Fruit fly (Drosophila melanogaster): ENCODE data around the gene lectin-21Ca.

lectin-21Ca gene

dm6 chr2L:624317-624716, at the start of gene lectin-21Ca:
Gene lectin-21Ca (plus strand): TSS chr2L:624617.
- no peak for TF ChIP-seq CG8478 (optimal IDR thresholded peaks at IDR 0.05)
- no peak for TF ChIP-seq psq (optimal IDR thresholded peaks at IDR 0.05)
- no peak for TF ChIP-seq Dll (optimal IDR thresholded peaks at IDR 0.05)
- TF ChIP-seq EcR (GFP tag; optimal IDR thresholded peaks at IDR 0.05) = no peak
- no peak for TF ChIP-seq pan (optimal IDR thresholded peaks at IDR 0.05)
- no peak for TF ChIP-seq usp (GFP tag; optimal IDR thresholded peaks at IDR 0.05)

dm6 chr2L:576559-577184, 47.7 kb upstream of the lectin-21Ca start, which contains the start of gene Ptth:
Gene Ptth (minus strand): TSS chr2L:576896.
- TF ChIP-seq usp (GFP tag; optimal IDR thresholded peaks at IDR 0.05) = no peak
- TF ChIP-seq Dll (optimal IDR thresholded peaks at IDR 0.05) = no peak
- no peak for TF ChIP-seq EcR (GFP tag; optimal IDR thresholded peaks at IDR 0.05)
- TF ChIP-seq pan (optimal IDR thresholded peaks at IDR 0.05) = no peak
- TF ChIP-seq CG8478 (optimal IDR thresholded peaks at IDR 0.05) = no peak
- no peak for TF ChIP-seq psq (optimal IDR thresholded peaks at IDR 0.05)

DNA sequence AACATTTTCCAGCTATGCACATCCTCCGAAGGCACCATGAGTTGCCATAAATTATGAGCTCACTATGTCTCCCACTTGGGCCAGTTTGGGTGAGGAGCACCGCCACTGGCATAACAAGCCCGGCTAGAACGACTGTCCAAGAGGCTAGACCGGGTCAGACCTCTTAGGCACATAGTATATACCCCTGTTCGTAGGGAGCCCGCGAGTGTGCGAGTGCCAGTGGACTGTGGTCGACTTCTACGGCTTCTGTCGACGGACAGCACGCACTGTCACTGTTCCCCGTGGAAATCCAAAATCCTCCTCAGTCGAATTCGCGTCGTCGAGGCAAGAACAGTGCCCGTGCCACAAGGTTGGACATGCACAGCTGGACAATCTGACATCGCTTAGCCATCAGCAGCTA, 47.2 kb upstream of the lectin-21Ca start, which contains the start of gene Pph13:
TSS of gene Pph13 (plus strand) at position 301 of the 400 bp plus-strand sequence.
- TF ChIP-seq usp (GFP tag; optimal IDR thresholded peaks at IDR 0.05) (no peak), pan (optimal IDR thresholded peaks at IDR 0.05) (no peak)

DNA sequence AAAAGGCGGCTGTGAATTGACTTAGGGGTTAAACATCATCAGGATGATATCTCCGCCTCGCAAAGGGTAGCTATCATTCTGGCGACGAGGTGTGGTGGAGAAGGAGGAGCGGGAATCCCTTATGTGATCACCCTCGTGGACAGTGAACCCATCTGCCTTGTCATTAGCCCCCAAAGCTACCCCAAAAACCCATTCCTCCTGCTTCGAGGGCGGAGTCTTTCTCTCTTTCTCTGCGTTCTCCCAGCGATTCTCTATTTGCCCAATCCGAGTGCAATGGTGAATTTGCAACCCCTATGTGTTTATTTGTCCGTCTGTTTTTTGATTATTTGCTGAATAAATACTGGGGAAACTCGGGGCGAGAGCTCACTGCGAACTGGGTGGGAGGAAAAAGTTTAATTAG, 39.1 kb upstream of the lectin-21Ca start:
- TF ChIP-seq usp (GFP tag; optimal IDR thresholded peaks at IDR 0.05) = no peak
- no peak for TF ChIP-seq Dll (optimal IDR thresholded peaks at IDR 0.05)
- TF ChIP-seq CG8478 (optimal IDR thresholded peaks at IDR 0.05) = no peak
- TF ChIP-seq pan (optimal IDR thresholded peaks at IDR 0.05) = no peak
- TF ChIP-seq psq (optimal IDR thresholded peaks at IDR 0.05) = no peak
- TF ChIP-seq EcR (GFP tag; optimal IDR thresholded peaks at IDR 0.05) = no peak

DNA sequence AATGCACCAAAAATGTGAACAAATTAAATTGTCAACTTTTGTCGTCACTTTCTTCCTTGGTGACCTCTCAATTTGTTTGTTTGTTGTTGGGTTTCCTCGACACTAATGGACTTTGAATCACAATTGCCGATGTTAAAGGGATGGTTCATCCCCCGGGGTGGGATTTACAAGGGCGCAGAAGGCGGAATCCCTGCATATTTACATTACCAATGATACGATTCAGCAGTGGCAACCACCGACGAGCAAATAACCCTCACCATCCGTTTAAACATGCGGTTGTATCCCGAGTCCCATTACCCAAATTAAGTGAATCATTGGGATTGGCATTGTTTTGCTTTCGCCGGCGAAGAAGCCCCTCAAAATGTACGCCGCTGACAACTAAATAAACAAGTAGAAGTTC, 32.9 kb upstream of the lectin-21Ca start:
- TF ChIP-seq EcR (GFP tag; optimal IDR thresholded peaks at IDR 0.05) (no peak), psq (optimal IDR thresholded peaks at IDR 0.05) (no peak), Dll (optimal IDR thresholded peaks at IDR 0.05) (no peak), usp (GFP tag; optimal IDR thresholded peaks at IDR 0.05) (no peak), pan (optimal IDR thresholded peaks at IDR 0.05) (no peak), CG8478 (optimal IDR thresholded peaks at IDR 0.05) (no peak)

DNA sequence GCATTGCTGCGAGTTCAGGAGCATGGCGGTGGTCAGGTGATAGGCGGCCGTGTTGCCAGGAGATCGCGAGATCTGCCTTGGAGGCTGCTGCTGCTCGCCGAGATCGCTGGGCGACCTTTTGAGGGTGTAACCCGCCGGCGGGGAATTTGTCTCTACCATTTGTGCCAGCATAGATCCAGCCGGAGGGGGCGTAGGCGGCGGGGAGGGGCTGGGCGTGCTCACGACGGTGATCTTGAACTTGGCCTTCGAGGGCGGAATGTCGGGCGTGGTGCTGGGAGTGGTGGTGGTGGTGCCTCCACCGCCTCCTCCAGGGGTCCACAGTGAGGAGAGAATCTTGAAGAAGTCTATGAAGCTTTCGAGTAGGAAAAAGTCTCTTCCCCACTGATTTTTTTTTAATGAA, 30.4 kb upstream of the lectin-21Ca start:
- TF ChIP-seq EcR (GFP tag; optimal IDR thresholded peaks at IDR 0.05) (no peak), usp (GFP tag; optimal IDR thresholded peaks at IDR 0.05) (no peak), Dll (optimal IDR thresholded peaks at IDR 0.05) (no peak), pan (optimal IDR thresholded peaks at IDR 0.05) (no peak), CG8478 (optimal IDR thresholded peaks at IDR 0.05) (no peak), psq (optimal IDR thresholded peaks at IDR 0.05) (no peak)

- TF ChIP-seq EcR (GFP tag; optimal IDR thresholded peaks at IDR 0.05) = no peak
- TF ChIP-seq usp (GFP tag; optimal IDR thresholded peaks at IDR 0.05) = no peak
- no peak for TF ChIP-seq CG8478 (optimal IDR thresholded peaks at IDR 0.05)
- no peak for TF ChIP-seq Dll (optimal IDR thresholded peaks at IDR 0.05)
- TF ChIP-seq psq (optimal IDR thresholded peaks at IDR 0.05) = no peak
- TF ChIP-seq pan (optimal IDR thresholded peaks at IDR 0.05) = no peak
Measured at dm6 chr2L:594635-595384, 29.6 kb upstream of the lectin-21Ca start, which contains the start of gene Gsc. Gene Gsc (minus strand): TSS chr2L:594685.

dm6 chr2L:597771-598170, 26.6 kb upstream of the lectin-21Ca start:
- TF ChIP-seq CG8478 (optimal IDR thresholded peaks at IDR 0.05) (no peak), usp (GFP tag; optimal IDR thresholded peaks at IDR 0.05) (no peak)

DNA sequence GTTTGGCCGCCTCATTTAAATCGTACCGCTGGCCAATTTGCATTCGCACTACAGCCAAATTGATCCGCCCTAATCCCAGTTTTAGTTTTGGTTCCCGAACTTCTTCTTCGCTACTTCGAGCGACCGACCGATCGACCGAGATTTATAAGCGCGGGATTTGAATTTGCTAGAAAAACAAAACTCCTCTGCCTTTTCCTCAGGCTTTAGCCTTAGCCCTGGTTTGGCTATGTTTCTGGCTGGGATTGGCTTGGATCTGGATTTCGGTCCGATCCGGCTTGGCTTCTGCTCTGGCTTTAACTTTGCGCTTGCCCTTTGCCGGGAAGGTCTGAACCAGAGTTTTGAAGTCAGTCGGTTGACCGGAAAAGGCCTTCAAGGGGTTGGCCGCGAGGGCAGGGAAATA, 22.6 kb upstream of the lectin-21Ca start:
- TF ChIP-seq Dll (optimal IDR thresholded peaks at IDR 0.05) (no peak), usp (GFP tag; optimal IDR thresholded peaks at IDR 0.05) (no peak), EcR (GFP tag; optimal IDR thresholded peaks at IDR 0.05) (no peak), pan (optimal IDR thresholded peaks at IDR 0.05) (no peak), CG8478 (optimal IDR thresholded peaks at IDR 0.05) (no peak), psq (optimal IDR thresholded peaks at IDR 0.05) (no peak)

dm6 chr2L:602439-602879, 22.0 kb upstream of the lectin-21Ca start, which contains the start of gene CG13689:
Gene CG13689 (plus strand): TSS chr2L:602813.
- no peak for TF ChIP-seq CG8478 (optimal IDR thresholded peaks at IDR 0.05)
- TF ChIP-seq EcR (GFP tag; optimal IDR thresholded peaks at IDR 0.05) = no peak
- TF ChIP-seq usp (GFP tag; optimal IDR thresholded peaks at IDR 0.05) = no peak
- no peak for TF ChIP-seq Dll (optimal IDR thresholded peaks at IDR 0.05)
- TF ChIP-seq pan (optimal IDR thresholded peaks at IDR 0.05) = no peak
- no peak for TF ChIP-seq psq (optimal IDR thresholded peaks at IDR 0.05)

- TF ChIP-seq pan (optimal IDR thresholded peaks at IDR 0.05) (no peak), Dll (optimal IDR thresholded peaks at IDR 0.05) (no peak), usp (GFP tag; optimal IDR thresholded peaks at IDR 0.05) (no peak), CG8478 (optimal IDR thresholded peaks at IDR 0.05) (no peak), EcR (GFP tag; optimal IDR thresholded peaks at IDR 0.05) (no peak), psq (optimal IDR thresholded peaks at IDR 0.05) (no peak)
Measured at dm6 chr2L:604060-604459, 20.4 kb upstream of the lectin-21Ca start.

- TF ChIP-seq CG8478 (optimal IDR thresholded peaks at IDR 0.05) = no peak
- TF ChIP-seq EcR (GFP tag; optimal IDR thresholded peaks at IDR 0.05) = no peak
- no peak for TF ChIP-seq pan (optimal IDR thresholded peaks at IDR 0.05)
- no peak for TF ChIP-seq psq (optimal IDR thresholded peaks at IDR 0.05)
- TF ChIP-seq usp (GFP tag; optimal IDR thresholded peaks at IDR 0.05) = no peak
- no peak for TF ChIP-seq Dll (optimal IDR thresholded peaks at IDR 0.05)
Measured at dm6 chr2L:606165-606564, 18.3 kb upstream of the lectin-21Ca start.
